Fruit fly (Drosophila melanogaster) whole organism, embryonic: Measurements from ENCODE around the gene Alp4.
A peak's percentile ranks its signal among the peaks of the same experiment; 100 is the strongest.

Experiments used
- Ada2b ChIP-seq: fragments of 200-800 bp; sonication (Bioruptor generic); IDR thresholded peaks from 2 replicates; pipeline ENCODE4 v1.3.6; 2022; ENCODE audit warnings: missing biosample characterization, missing genetic modification characterization
- CG10979 ChIP-seq: fragments of 200-800 bp; sonication (Bioruptor generic); optimal IDR thresholded peaks from 2 replicates; lab custom pipeline; 2018; ENCODE audit warnings: missing biosample characterization, mild to moderate bottlenecking, missing genetic modification characterization, moderate library complexity
- CG12155 ChIP-seq: fragments of 200-800 bp; sonication (Bioruptor generic); optimal IDR thresholded peaks from 3 replicates; lab custom pipeline; 2016; ENCODE audit warnings: missing biosample characterization, missing genetic modification characterization
- CG1233 ChIP-seq: fragments of 200-800 bp; sonication (Bioruptor generic); optimal IDR thresholded peaks from 4 replicates; lab custom pipeline; 2018; ENCODE audit warnings: missing biosample characterization, mild to moderate bottlenecking, missing genetic modification characterization
- CG13894 ChIP-seq: fragments of 200-800 bp; sonication (Bioruptor generic); optimal IDR thresholded peaks from 3 replicates; lab custom pipeline; 2018; ENCODE audit warnings: missing biosample characterization, mild to moderate bottlenecking, missing genetic modification characterization, moderate library complexity
- CG14710 ChIP-seq: fragments of 200-800 bp; sonication (Bioruptor generic); optimal IDR thresholded peaks from 3 replicates; lab custom pipeline; 2019; ENCODE audit warnings: missing biosample characterization, mild to moderate bottlenecking, missing genetic modification characterization, moderate library complexity
- CG17802 ChIP-seq: fragments of 200-800 bp; sonication (Bioruptor generic); optimal IDR thresholded peaks from 2 replicates; lab custom pipeline; 2018; ENCODE audit warnings: missing biosample characterization, mild to moderate bottlenecking, missing genetic modification characterization, moderate library complexity
- CG2712 ChIP-seq: fragments of 200-800 bp; optimal IDR thresholded peaks from 3 replicates; lab custom pipeline; 2019; ENCODE audit warnings: missing biosample characterization, mild to moderate bottlenecking, missing genetic modification characterization, moderate library complexity
- CG4404 ChIP-seq: fragments of 200-800 bp; sonication (Bioruptor generic); IDR thresholded peaks from 2 replicates; pipeline ENCODE4 v1.3.6; 2022; ENCODE audit warnings: missing biosample characterization, missing genetic modification characterization
- CG4854 ChIP-seq: fragments of 200-800 bp; sonication (Bioruptor generic); optimal IDR thresholded peaks from 2 replicates; lab custom pipeline; 2016; ENCODE audit warnings: missing biosample characterization, missing genetic modification characterization, inconsistent platforms
- CG6254 ChIP-seq: fragments of 200-800 bp; sonication (Bioruptor generic); optimal IDR thresholded peaks from 3 replicates; lab custom pipeline; 2017; ENCODE audit warnings: mild to moderate bottlenecking, missing biosample characterization, missing genetic modification reagents, missing genetic modification characterization
- CG7357 ChIP-seq: fragments of 200-800 bp; sonication (Bioruptor generic); IDR thresholded peaks from 3 replicates; pipeline ENCODE4 v1.3.6; 2022; ENCODE audit warnings: missing biosample characterization, missing genetic modification characterization
- CG7556 ChIP-seq: fragments of 200-800 bp; sonication (Bioruptor generic); optimal IDR thresholded peaks from 2 replicates; lab custom pipeline; 2017; ENCODE audit warnings: missing biosample characterization, mild to moderate bottlenecking, missing genetic modification characterization
- ERR ChIP-seq: fragments of 200-800 bp; sonication (Bioruptor generic); optimal IDR thresholded peaks from 2 replicates; lab custom pipeline; 2016; ENCODE audit warnings: missing biosample characterization, missing genetic modification characterization
- Elba2 ChIP-seq: fragments of 200-800 bp; sonication (Bioruptor generic); optimal IDR thresholded peaks from 3 replicates; lab custom pipeline; 2016; ENCODE audit warnings: missing biosample characterization, missing genetic modification characterization
- Gug ChIP-seq: fragments of 200-800 bp; sonication (Bioruptor generic); IDR thresholded peaks from 4 replicates; pipeline ENCODE4 v1.3.6; 2022; ENCODE audit warnings: missing biosample characterization, missing genetic modification characterization
- H15 ChIP-seq: fragments of 200-800 bp; sonication (Bioruptor generic); IDR thresholded peaks from 3 replicates; pipeline ENCODE4 v1.3.6; 2022; ENCODE audit warnings: missing biosample characterization, missing genetic modification characterization
- HHEX ChIP-seq: fragments of 200-800 bp; sonication (Bioruptor generic); optimal IDR thresholded peaks from 3 replicates; lab custom pipeline; 2017; ENCODE audit warnings: missing biosample characterization, mild to moderate bottlenecking, missing genetic modification characterization, missing genetic modification reagents
- HLH4C ChIP-seq: fragments of 200-800 bp; sonication (Bioruptor generic); IDR thresholded peaks from 3 replicates; pipeline ENCODE4 v1.3.6; 2022; ENCODE audit warnings: missing biosample characterization, missing genetic modification characterization; ENCODE audit not compliant: partially characterized antibody
- HmgD ChIP-seq: fragments of 200-800 bp; sonication (Bioruptor generic); optimal IDR thresholded peaks from 3 replicates; lab custom pipeline; 2016; ENCODE audit warnings: missing biosample characterization, missing genetic modification characterization
- Hr78 ChIP-seq, 2 experiments: fragments of 200-800 bp in 1 of 2; fragments of >200 bp in 1 of 2; sonication (Bioruptor generic) in 1 of 2; optimal IDR thresholded peaks; 2 replicates each; lab custom pipeline; 2017 to 2019; ENCODE audit warnings: missing biosample characterization in 2 of 2, missing genetic modification characterization in 2 of 2, mild to moderate bottlenecking in 1 of 2, moderate library complexity in 1 of 2
- Jarid2 ChIP-seq: fragments of 200-800 bp; sonication (Bioruptor generic); optimal IDR thresholded peaks from 3 replicates; lab custom pipeline; 2017; ENCODE audit warnings: mild to moderate bottlenecking, missing biosample characterization, missing genetic modification reagents, missing genetic modification characterization
- MESR4 ChIP-seq: fragments of 200-800 bp; sonication (Bioruptor generic); optimal IDR thresholded peaks from 2 replicates; lab custom pipeline; 2018; ENCODE audit warnings: missing biosample characterization, mild to moderate bottlenecking, missing genetic modification characterization, moderate library complexity
- NFAT ChIP-seq: fragments of 200-800 bp; sonication (Bioruptor generic); IDR thresholded peaks from 2 replicates; pipeline ENCODE4 v1.3.6; 2022; ENCODE audit warnings: missing biosample characterization, missing genetic modification characterization
- Oli ChIP-seq: fragments of 200-800 bp; sonication (Bioruptor generic); optimal IDR thresholded peaks from 2 replicates; lab custom pipeline; 2018; ENCODE audit warnings: missing biosample characterization, mild to moderate bottlenecking, missing genetic modification characterization, moderate library complexity
- Rfx ChIP-seq: fragments of 200-800 bp; sonication (Bioruptor generic); IDR thresholded peaks from 2 replicates; pipeline ENCODE4 v1.3.6; 2022; ENCODE audit warnings: missing biosample characterization, missing genetic modification characterization
- Rx ChIP-seq: fragments of 200-800 bp; sonication (Bioruptor generic); IDR thresholded peaks from 2 replicates; pipeline ENCODE4 v1.3.6; 2022; ENCODE audit warnings: missing biosample characterization, missing genetic modification characterization
- Sry-δ ChIP-seq: fragments of 200-800 bp; sonication (Bioruptor generic); optimal IDR thresholded peaks from 2 replicates; lab custom pipeline; 2016; ENCODE audit warnings: missing biosample characterization, missing genetic modification characterization
- Vsx1 ChIP-seq: fragments of 200-800 bp; sonication (Bioruptor generic); optimal IDR thresholded peaks from 2 replicates; lab custom pipeline; 2017; ENCODE audit warnings: missing biosample characterization, mild to moderate bottlenecking, missing genetic modification characterization, missing genetic modification reagents
- Xrp1 ChIP-seq: fragments of 200-800 bp; sonication (Bioruptor generic); IDR thresholded peaks from 2 replicates; pipeline ENCODE4 v1.3.6; 2022; ENCODE audit warnings: missing biosample characterization, missing genetic modification characterization
- YL-1 ChIP-seq: fragments of 200-800 bp; sonication (Bioruptor generic); optimal IDR thresholded peaks from 3 replicates; lab custom pipeline; 2017; ENCODE audit warnings: missing biosample characterization, mild to moderate bottlenecking, missing genetic modification characterization
- ap ChIP-seq: fragments of 200-800 bp; sonication (Bioruptor generic); IDR thresholded peaks from 2 replicates; pipeline ENCODE4 v1.3.6; 2022; ENCODE audit warnings: missing biosample characterization, missing genetic modification characterization
- ara ChIP-seq: fragments of 200-800 bp; sonication (Bioruptor generic); IDR thresholded peaks from 2 replicates; pipeline ENCODE4 v1.3.6; 2022; ENCODE audit warnings: missing biosample characterization, missing genetic modification characterization
- chn ChIP-seq: fragments of 200-800 bp; sonication (Bioruptor generic); optimal IDR thresholded peaks from 2 replicates; lab custom pipeline; 2016; ENCODE audit warnings: missing biosample characterization, missing genetic modification characterization
- crc ChIP-seq: fragments of 200-800 bp; sonication (Bioruptor generic); optimal IDR thresholded peaks from 2 replicates; lab custom pipeline; 2016; ENCODE audit warnings: missing biosample characterization, missing genetic modification characterization
- grau ChIP-seq: fragments of 200-800 bp; optimal IDR thresholded peaks from 3 replicates; lab custom pipeline; 2019; ENCODE audit warnings: missing biosample characterization, mild to moderate bottlenecking, missing genetic modification characterization, moderate library complexity
- hb ChIP-seq: fragments of 200-800 bp; sonication (Bioruptor generic); IDR thresholded peaks from 3 replicates; pipeline ENCODE4 v1.3.6; 2022; ENCODE audit warnings: missing biosample characterization, missing genetic modification characterization; ENCODE audit not compliant: partially characterized antibody
- hth ChIP-seq: fragments of >200 bp; optimal IDR thresholded peaks from 2 replicates; lab custom pipeline; 2017; ENCODE audit warnings: inconsistent platforms
- lmd ChIP-seq: fragments of 200-800 bp; sonication (Bioruptor generic); IDR thresholded peaks from 2 replicates; pipeline ENCODE4 v1.3.6; 2022; ENCODE audit warnings: missing biosample characterization, missing genetic modification characterization
- phol ChIP-seq: fragments of 200-800 bp; sonication (Bioruptor generic); optimal IDR thresholded peaks from 3 replicates; lab custom pipeline; 2018; ENCODE audit warnings: missing biosample characterization, mild to moderate bottlenecking, missing genetic modification characterization, moderate library complexity
- pnt ChIP-seq: fragments of 200-800 bp; sonication (Bioruptor generic); optimal IDR thresholded peaks from 3 replicates; lab custom pipeline; 2016; ENCODE audit warnings: missing biosample characterization, missing genetic modification characterization
- repo ChIP-seq: fragments of 200-800 bp; sonication (Bioruptor generic); optimal IDR thresholded peaks from 2 replicates; lab custom pipeline; 2016; ENCODE audit warnings: missing biosample characterization, missing genetic modification characterization
- sr ChIP-seq: fragments of 200-800 bp; sonication (Bioruptor generic); IDR thresholded peaks from 3 replicates; pipeline ENCODE4 v1.3.6; 2022; ENCODE audit warnings: missing biosample characterization, missing genetic modification characterization
- stc ChIP-seq: fragments of 200-800 bp; sonication (Bioruptor generic); IDR thresholded peaks from 2 replicates; pipeline ENCODE4 v1.3.6; 2022; ENCODE audit warnings: missing biosample characterization, missing genetic modification characterization
- toy ChIP-seq: fragments of 200-800 bp; sonication (Bioruptor generic); IDR thresholded peaks from 2 replicates; pipeline ENCODE4 v1.3.6; 2022; ENCODE audit warnings: missing biosample characterization, missing genetic modification characterization
- tup ChIP-seq: fragments of 200-800 bp; sonication (Bioruptor generic); optimal IDR thresholded peaks from 2 replicates; lab custom pipeline; 2016; ENCODE audit warnings: missing biosample characterization, mild to moderate bottlenecking, missing genetic modification characterization, moderate library complexity
- twi ChIP-seq: fragments of 200-800 bp; optimal IDR thresholded peaks from 2 replicates; lab custom pipeline; 2019; ENCODE audit warnings: missing biosample characterization, mild to moderate bottlenecking, missing genetic modification characterization, moderate library complexity

Gene Alp4

dm6 chr3R:31059807-31060707, 11.3 kb downstream of the Alp4 start (continued):
- no peak for TF ChIP-seq repo (GFP tag; lab: Kevin White, UChicago)
- peak; percentile 67 for TF ChIP-seq stc (GFP tag; lab: Robert Waterston, UW)
- 0 out of 3 replicates have a peak, but pooled peaks have one; percentile 10 for TF ChIP-seq CG7357 (GFP tag; lab: Robert Waterston, UW)
- peak; percentile 8 for TF ChIP-seq CG2712 (tag; lab: Kevin White, UChicago)
- peak; percentile 25; the same call in 1 of the 2 replicates for TF ChIP-seq lmd
- TF ChIP-seq CG6254 (GFP tag; lab: Kevin White, UChicago), result peak; percentile 14
- TF ChIP-seq Oli, result peak; percentile 43
- TF ChIP-seq Ada2b (GFP tag; lab: Robert Waterston, UW), result peak; percentile 46
- peak; percentile 38 for TF ChIP-seq grau (tag; lab: Kevin White, UChicago)
- TF ChIP-seq YL-1 (GFP tag; lab: Kevin White, UChicago), result no peak
- no peak for TF ChIP-seq CG10979 (tag; lab: Kevin White, UChicago)
- peak; percentile 90 for TF ChIP-seq Elba2
- TF ChIP-seq tup (GFP tag; lab: Kevin White, UChicago), result peak; percentile 40
- peak; percentile 43; the same call in 1 of the 4 replicates for TF ChIP-seq Gug
- peak; percentile 27; the same call in 1 of the 3 replicates for TF ChIP-seq H15
- TF ChIP-seq hth (lab: Kevin White, UChicago), result no peak
- no peak for TF ChIP-seq MESR4 (GFP tag; lab: Kevin White, UChicago)
- TF ChIP-seq Hr78 (GFP tag; optimal IDR thresholded peaks at IDR 0.05; lab: Kevin White, UChicago), result no peak
- TF ChIP-seq Rx, result peak; percentile 51
- peak; percentile 44 for TF ChIP-seq chn (GFP tag; lab: Kevin White, UChicago)
- TF ChIP-seq ap (GFP tag; lab: Robert Waterston, UW), result peak; percentile 40
- TF ChIP-seq Rfx (GFP tag; lab: Robert Waterston, UW), result 0 out of 2 replicates have a peak, but pooled peaks have one; percentile 32
- TF ChIP-seq ERR (GFP tag; lab: Kevin White, UChicago), result no peak
- TF ChIP-seq ara (GFP tag; lab: Robert Waterston, UW), result peak; percentile 67
- no peak for TF ChIP-seq CG1233 (GFP tag; lab: Kevin White, UChicago)
- TF ChIP-seq hb (GFP tag; lab: Robert Waterston, UW), result no peak
- TF ChIP-seq Vsx1 (GFP tag; lab: Kevin White, UChicago), result no peak
- 0 out of 3 replicates have a peak, but pooled peaks have one; percentile 38 for TF ChIP-seq HLH4C (GFP tag; lab: Robert Waterston, UW)
- TF ChIP-seq NFAT, result no peak
- TF ChIP-seq HmgD (GFP tag; lab: Kevin White, UChicago), result no peak
- peak; percentile 48 for TF ChIP-seq phol (tag; lab: Kevin White, UChicago)
- peak; percentile 65 for TF ChIP-seq Xrp1 (GFP tag; lab: Robert Waterston, UW)
- TF ChIP-seq HHEX (GFP tag; lab: Kevin White, UChicago), result peak; percentile 60

- peak; percentile 51 for TF ChIP-seq CG12155
- peak; percentile 74 for TF ChIP-seq CG14710 (tag; lab: Kevin White, UChicago)
- TF ChIP-seq Hr78 (GFP tag; optimal IDR thresholded peaks at IDR 0.05; lab: Kevin White, UChicago), result no peak
- TF ChIP-seq CG17802 (tag; lab: Kevin White, UChicago), result peak; percentile 64
- peak; percentile 55 for TF ChIP-seq Sry-δ (GFP tag; lab: Kevin White, UChicago)
- TF ChIP-seq crc (GFP tag; lab: Kevin White, UChicago), result no peak
- TF ChIP-seq CG7556, result no peak
- peak; percentile 44 for TF ChIP-seq CG13894
- no peak for TF ChIP-seq toy (GFP tag; lab: Robert Waterston, UW)
- peak; percentile 90 for TF ChIP-seq pnt (GFP tag; lab: Kevin White, UChicago)
- TF ChIP-seq CG4404 (GFP tag; lab: Robert Waterston, UW), result peak; percentile 68
- peak; percentile 67 for TF ChIP-seq CG4854 (GFP tag; lab: Kevin White, UChicago)
- peak; percentile 72 for TF ChIP-seq Jarid2 (GFP tag; lab: Kevin White, UChicago)
- peak; percentile 13; the same call in 1 of the 3 replicates for TF ChIP-seq sr (GFP tag; lab: Robert Waterston, UW)
- peak; percentile 3 for TF ChIP-seq twi (tag; lab: Kevin White, UChicago)
These were observed 12.2 kb downstream of the Alp4 start, which contains the start of gene dco for dm6 chr3R:31060708-31061625. Gene dco, minus strand, starts transcription at chr3R:31061210.
